Fruit fly (Drosophila melanogaster): ENCODE data around the gene mRpS10.

- TF ChIP-seq CTCF (optimal IDR thresholded peaks at IDR 0.05) = no peak
- TF ChIP-seq CG8478 (optimal IDR thresholded peaks at IDR 0.05) = no peak
Measured at dm6 chr3R:15197373-15197772, 32.1 kb upstream of the mRpS10 start.
